Worm (Caenorhabditis elegans): ENCODE measurements around the gene C08F8.3.

Gene C08F8.3

DNA sequence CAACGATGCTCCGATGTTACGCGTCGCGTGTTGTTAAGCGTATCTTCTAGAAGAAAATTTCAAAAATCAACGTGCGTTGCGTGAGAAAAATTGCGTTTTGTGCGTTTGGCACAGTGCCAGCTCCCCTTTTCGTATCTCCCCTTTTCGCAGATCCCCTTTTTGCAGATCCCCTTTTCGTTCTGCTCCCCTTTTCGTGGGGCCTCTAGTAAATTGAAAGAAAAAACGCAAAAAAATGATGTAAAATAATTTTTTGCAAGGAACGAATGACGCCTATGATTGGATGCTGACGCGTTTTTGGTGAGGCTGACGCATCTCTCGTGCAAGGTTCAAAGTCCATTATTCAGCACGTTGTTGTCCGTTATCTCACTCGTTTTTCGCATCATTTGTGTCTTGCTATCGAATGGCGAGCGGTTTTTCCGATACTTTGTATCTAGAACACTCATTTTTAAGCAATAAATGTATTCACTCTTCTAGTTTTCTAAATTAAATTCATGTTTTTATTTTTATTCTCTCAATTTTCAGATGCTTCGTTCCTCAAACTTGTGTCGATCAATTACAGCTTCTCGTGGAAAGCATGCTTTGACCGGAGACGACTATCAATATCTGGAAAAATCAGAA is 24.4 kb downstream of the C08F8.3 start, which contains the start of gene cpt-2 (continued):
- TF ChIP-seq unc-98 (GFP tag; IDR thresholded peaks at IDR 0.05) (peak; percentile 76), C04F5.9 (tag; optimal IDR thresholded peaks at IDR 0.05) (peak; percentile 58), swsn-7 (tag; optimal IDR thresholded peaks at IDR 0.05) (peak; percentile 91), lin-14 (GFP tag; optimal IDR thresholded peaks at IDR 0.05) (peak; percentile 85), skn-1 (tag; optimal IDR thresholded peaks at IDR 0.05) (peak; percentile 76), hpl-2 (GFP tag; optimal IDR thresholded peaks at IDR 0.05) (peak; percentile 66), efl-1 (optimal IDR thresholded peaks at IDR 0.05) (peak; percentile 81 to 86), efl-1 (GFP tag; optimal IDR thresholded peaks at IDR 0.05 in 1 of 2) (peak; percentile 80 to 98), ceh-88 (GFP tag; IDR thresholded peaks at IDR 0.05) (peak; percentile 78), lin-15B (tag; optimal IDR thresholded peaks at IDR 0.05) (peak; percentile 81), fkh-4 (tag; optimal IDR thresholded peaks at IDR 0.05; ENCODE audit: borderline replicate concordance) (peak; percentile 49), lin-35 (GFP tag; optimal IDR thresholded peaks at IDR 0.05) (peak; percentile 83 to 90), nhr-47 (tag; optimal IDR thresholded peaks at IDR 0.05) (peak; percentile 96), mab-9 (GFP tag; IDR thresholded peaks at IDR 0.05) (peak; percentile 89), egl-13 (tag; optimal IDR thresholded peaks at IDR 0.05) (peak; percentile 77), lsy-2 (tag; optimal IDR thresholded peaks at IDR 0.05) (peak; percentile 90 to 93), ztf-4 (tag; optimal IDR thresholded peaks at IDR 0.05) (peak; percentile 64), nhr-77 (tag; optimal IDR thresholded peaks at IDR 0.05) (peak; percentile 66), fkh-10 (GFP tag; optimal IDR thresholded peaks at IDR 0.05) (peak; percentile 75), isw-1 (GFP tag; IDR thresholded peaks at IDR 0.05) (peak; percentile 92), nhr-11 (tag; optimal IDR thresholded peaks at IDR 0.05) (peak; percentile 83), nhr-85 (tag) (peak; percentile 88), xbp-1 (tag; optimal IDR thresholded peaks at IDR 0.05) (peak; percentile 91), snu-23 (GFP tag; optimal IDR thresholded peaks at IDR 0.05) (peak; percentile 93), lir-3 (tag; optimal IDR thresholded peaks at IDR 0.05; ENCODE audit: poor library complexity) (peak; percentile 81), ama-1 (optimal IDR thresholded peaks at IDR 0.05) (peak; percentile 37), snpc-4 (tag; optimal IDR thresholded peaks at IDR 0.05) (peak; percentile 79), zip-4 (GFP tag; optimal IDR thresholded peaks at IDR 0.05) (peak; percentile 49), F16B12.6 (tag; optimal IDR thresholded peaks at IDR 0.05) (peak; percentile 53), nhr-19 (GFP tag; conservative IDR thresholded peaks at IDR 0.05) (peak; percentile 95), fos-1 (tag; optimal IDR thresholded peaks at IDR 0.05) (peak; percentile 77), dpl-1 (GFP tag; optimal IDR thresholded peaks at IDR 0.05) (peak; percentile 67 to 82 (median 81)), rnt-1 (tag; optimal IDR thresholded peaks at IDR 0.05) (peak; percentile 93), mdl-1 (tag; optimal IDR thresholded peaks at IDR 0.05) (peak in 1 of 2 experiments; percentile 86), aly-2 (tag; optimal IDR thresholded peaks at IDR 0.05) (peak; percentile 54), lin-13 (GFP tag; optimal IDR thresholded peaks at IDR 0.05) (peak; percentile 84), ztf-11 (tag; optimal IDR thresholded peaks at IDR 0.05) (peak in 1 of 2 experiments; percentile 69), C16A3.4 (tag; optimal IDR thresholded peaks at IDR 0.05) (peak; percentile 74), mef-2 (tag; optimal IDR thresholded peaks at IDR 0.05) (peak; percentile 20), sup-37 (GFP tag; optimal IDR thresholded peaks at IDR 0.05) (peak; percentile 46), irx-1 (tag; optimal IDR thresholded peaks at IDR 0.05) (peak; percentile 87)

- no peak for TF ChIP-seq nhr-84 (tag; optimal IDR thresholded peaks at IDR 0.05)
- peak; percentile 4 for TF ChIP-seq mep-1 (tag; optimal IDR thresholded peaks at IDR 0.05)
These were observed 25.2 kb downstream of the C08F8.3 start for ce11 chrIV:11180077-11180476.

Data from whole organism, L1 larva.